Worm (Caenorhabditis elegans) whole organism, early embryonic: ENCODE measurements around the gene F08G12.5.

Source experiments
- F13C5.2 ChIP-seq: sonication (generic microtip); optimal IDR thresholded peaks from 2 replicates; lab custom pipeline; 2017; ENCODE audit warnings: mild to moderate bottlenecking, missing genetic modification characterization, inconsistent platforms, missing compliant biosample characterization
- aly-1 ChIP-seq: sonication (generic microtip); optimal IDR thresholded peaks from 2 replicates; lab custom pipeline; 2016; ENCODE audit warnings: missing genetic modification characterization, missing compliant biosample characterization
- ama-1 ChIP-seq: fragments of 150-350 bp; optimal IDR thresholded peaks from 2 replicates; lab custom pipeline; 2014
- sea-1 ChIP-seq: fragments of 200-800 bp; sonication (Bioruptor generic); conservative IDR thresholded peaks from 2 replicates; pipeline ENCODE4 v1.3.6; 2022; ENCODE audit warnings: missing genetic modification characterization, missing compliant biosample characterization
- tbx-11 ChIP-seq: fragments of 200-800 bp; sonication (Bioruptor generic); IDR thresholded peaks from 2 replicates; pipeline ENCODE4 v1.3.6; 2022; ENCODE audit warnings: missing genetic modification characterization, missing compliant biosample characterization
- tra-4 ChIP-seq: sonication (generic microtip); optimal IDR thresholded peaks from 2 replicates; lab custom pipeline; 2017; ENCODE audit warnings: missing genetic modification characterization, missing compliant biosample characterization

DNA sequence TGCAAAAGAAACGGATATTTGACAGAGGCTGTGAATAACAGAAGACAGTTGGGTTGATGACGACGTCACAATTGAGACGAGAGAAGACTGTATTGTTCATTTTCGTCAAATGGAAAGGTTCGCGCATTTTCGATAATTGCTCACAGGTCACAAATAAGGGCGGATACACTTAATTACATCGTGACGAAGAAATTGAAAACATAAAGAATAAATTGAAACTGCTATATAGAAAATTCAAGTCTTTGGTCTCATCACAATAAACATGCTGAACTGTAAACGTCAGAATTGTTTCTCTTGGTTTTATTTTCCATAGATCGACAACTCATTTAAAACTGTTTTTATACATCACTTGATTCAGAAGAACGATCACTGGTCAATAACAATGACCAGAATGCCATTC, 16.7 kb upstream of the F08G12.5 start, which contains the start of gene ZK455.5:
- TF ChIP-seq ama-1 (lab: Kevin White, UChicago) (no peak), F13C5.2 (tag; lab: Kevin White, UChicago) (no peak), tra-4 (tag; lab: Kevin White, UChicago) (no peak), sea-1 (no peak), tbx-11 (GFP tag; lab: Robert Waterston, UW) (no peak), aly-1 (tag; lab: Kevin White, UChicago) (no peak)
